Worm (Caenorhabditis elegans) whole organism, young adult: ENCODE results near the gene F13H8.5.

ENCODE experiments used
- F49E8.2 ChIP-seq: sonication (generic microtip); optimal IDR thresholded peaks from 3 replicates; lab custom pipeline; 2017; ENCODE audit warnings: missing genetic modification characterization, mild to moderate bottlenecking, missing compliant biosample characterization, antibody characterized with exemption, moderate library complexity; ENCODE audit not compliant: insufficient read depth
- ama-1 ChIP-seq, 3 experiments: fragments of 150-350 bp in 1 of 3; sonication (generic microtip) in 2 of 3; optimal IDR thresholded peaks; 2 replicates each; lab custom pipeline; 2014 to 2018; ENCODE audit warnings: missing biosample characterization in 2 of 3, missing genetic modification characterization in 2 of 3, missing genetic modification reagents in 2 of 3
- aptf-2 ChIP-seq: fragments of 200-800 bp; sonication (Bioruptor generic); conservative IDR thresholded peaks from 2 replicates; pipeline ENCODE4 v1.3.6; 2022; ENCODE audit warnings: missing genetic modification reagents, missing genetic modification characterization, missing compliant biosample characterization
- aptf-3 ChIP-seq: fragments of 200-800 bp; sonication (Bioruptor generic); IDR thresholded peaks from 2 replicates; pipeline ENCODE4 v1.3.6; 2022; ENCODE audit warnings: missing genetic modification characterization, missing compliant biosample characterization
- efl-1 ChIP-seq: fragments of 150-350 bp; optimal IDR thresholded peaks from 2 replicates; lab custom pipeline; 2014; ENCODE audit warnings: missing biosample characterization, missing genetic modification reagents, missing genetic modification characterization
- let-607 ChIP-seq, 2 experiments: fragments of 200-800 bp in 1 of 2; sonication (Bioruptor generic) in 1 of 2; sonication (generic microtip) in 1 of 2; optimal IDR thresholded peaks; 2 replicates each; lab custom pipeline; 2016 to 2018; ENCODE audit warnings: mild to moderate bottlenecking in 2 of 2, missing compliant biosample characterization in 2 of 2, missing genetic modification characterization in 2 of 2, moderate library complexity in 2 of 2, missing genotype in 1 of 2
- lin-54 ChIP-seq: fragments of 200-800 bp; sonication (Bioruptor generic); optimal IDR thresholded peaks from 2 replicates; lab custom pipeline; 2018; ENCODE audit warnings: mild to moderate bottlenecking, missing genetic modification characterization, missing compliant biosample characterization
- nhr-179 ChIP-seq: sonication (generic microtip); optimal IDR thresholded peaks from 2 replicates; lab custom pipeline; 2016; ENCODE audit warnings: mild to moderate bottlenecking, missing genetic modification characterization, missing compliant biosample characterization
- nhr-27 ChIP-seq: fragments of 200-800 bp; sonication (Bioruptor generic); optimal IDR thresholded peaks from 2 replicates; lab custom pipeline; 2018; ENCODE audit warnings: mild to moderate bottlenecking, missing genetic modification characterization, moderate library complexity, missing compliant biosample characterization
- rec-8 ChIP-seq, 2 experiments: sonication (generic microtip); optimal IDR thresholded peaks; 2 replicates each; lab custom pipeline; 2016; ENCODE audit warnings: mild to moderate bottlenecking in 2 of 2, missing genetic modification characterization in 2 of 2, missing genetic modification reagents in 2 of 2, missing genotype in 2 of 2, missing biosample characterization in 1 of 2, missing compliant biosample characterization in 1 of 2, moderate library complexity in 1 of 2
- snpc-4 ChIP-seq, 5 experiments: fragments of 150-350 bp in 1 of 5; sonication (generic microtip) in 4 of 5; optimal IDR thresholded peaks; 2 replicates each; lab custom pipeline; 2014 to 2018; ENCODE audit warnings: missing genetic modification characterization in 5 of 5, missing biosample characterization in 3 of 5, antibody characterized with exemption in 2 of 5, mild to moderate bottlenecking in 2 of 5, missing compliant biosample characterization in 2 of 5, missing genotype in 2 of 5, moderate library complexity in 2 of 5, missing genetic modification reagents in 1 of 5
- unc-62 ChIP-seq: fragments of 150-350 bp; optimal IDR thresholded peaks from 2 replicates; lab custom pipeline; 2014; ENCODE audit warnings: missing biosample characterization, missing genetic modification reagents, missing genetic modification characterization
- ztf-25 ChIP-seq: fragments of 200-800 bp; sonication (Bioruptor generic); IDR thresholded peaks from 2 replicates; pipeline ENCODE4 v1.3.6; 2022; ENCODE audit warnings: missing genetic modification reagents, missing genetic modification characterization, missing compliant biosample characterization
- ztf-6 ChIP-seq: fragments of 200-800 bp; sonication (Bioruptor generic); IDR thresholded peaks from 2 replicates; pipeline ENCODE4 v1.3.6; 2022; ENCODE audit warnings: missing genetic modification reagents, missing genetic modification characterization, missing compliant biosample characterization

DNA sequence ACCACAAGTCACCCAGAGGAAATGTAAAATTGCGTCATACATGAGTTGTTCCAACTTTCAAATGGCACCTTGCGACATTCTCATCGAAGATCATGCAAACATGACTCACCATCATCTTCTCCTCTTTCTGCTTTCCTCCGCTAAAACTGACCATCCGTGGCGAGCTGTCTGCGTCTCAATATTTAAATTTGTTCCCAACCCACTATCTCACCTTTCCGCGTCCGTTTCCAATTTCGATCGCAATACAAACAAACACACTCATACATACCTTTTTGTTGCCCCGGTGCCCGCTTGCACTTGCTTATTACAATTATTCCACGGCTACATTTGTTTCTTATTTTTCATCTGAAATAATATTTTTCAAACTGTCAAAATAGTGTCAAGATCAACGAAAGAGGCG, 4.8 kb upstream of the F13H8.5 start, which contains the start of gene nmgp-1:
- TF ChIP-seq unc-62 (GFP tag; lab: Kevin White, UChicago) (no peak), F49E8.2 (tag; lab: Kevin White, UChicago) (no peak), lin-54 (no peak), snpc-4 (GFP tag; optimal IDR thresholded peaks at IDR 0.05; lab: Kevin White, UChicago) (no peak), snpc-4 (tag; optimal IDR thresholded peaks at IDR 0.05; lab: Kevin White, UChicago) (no peak), aptf-3 (no peak), ztf-25 (GFP tag; lab: Robert Waterston, UW) (no peak), efl-1 (GFP tag; lab: Kevin White, UChicago) (no peak), ama-1 (optimal IDR thresholded peaks at IDR 0.05; lab: Kevin White, UChicago) (no peak), ama-1 (GFP tag; optimal IDR thresholded peaks at IDR 0.05; lab: Kevin White, UChicago) (no peak), rec-8 (tag; optimal IDR thresholded peaks at IDR 0.05; lab: Kevin White, UChicago) (no peak), nhr-27 (tag; lab: Kevin White, UChicago) (no peak), let-607 (tag; optimal IDR thresholded peaks at IDR 0.05; lab: Kevin White, UChicago) (no peak), nhr-179 (tag; lab: Kevin White, UChicago) (no peak), ztf-6 (GFP tag; lab: Robert Waterston, UW) (no peak), aptf-2 (GFP tag; lab: Robert Waterston, UW) (no peak)
